Fruit fly (Drosophila melanogaster) whole organism, pupa: ENCODE results near the gene tex.

Experiments
- CG10348 ChIP-seq: fragments of 200-800 bp; sonication (Bioruptor generic); IDR thresholded peaks from 2 replicates; pipeline ENCODE4 v1.3.6; 2022; ENCODE audit warnings: missing biosample characterization, missing genetic modification characterization
- CG12605 ChIP-seq: fragments of 200-800 bp; sonication (Bioruptor generic); IDR thresholded peaks from 2 replicates; pipeline ENCODE4 v1.3.6; 2022; ENCODE audit warnings: missing biosample characterization, missing genetic modification characterization
- CG13204 ChIP-seq: fragments of 200-800 bp; sonication (Bioruptor generic); optimal IDR thresholded peaks from 2 replicates; lab custom pipeline; 2018; ENCODE audit warnings: missing biosample characterization, mild to moderate bottlenecking, missing genetic modification characterization, moderate library complexity
- CG14655 ChIP-seq: fragments of 200-800 bp; sonication (Bioruptor generic); optimal IDR thresholded peaks from 3 replicates; lab custom pipeline; 2017; ENCODE audit warnings: mild to moderate bottlenecking, missing biosample characterization, missing genetic modification reagents, missing genetic modification characterization
- CG15710 ChIP-seq: fragments of 200-800 bp; sonication (Bioruptor generic); optimal IDR thresholded peaks from 2 replicates; lab custom pipeline; 2018; ENCODE audit warnings: missing biosample characterization, mild to moderate bottlenecking, missing genetic modification characterization, moderate library complexity
- CG17806 ChIP-seq: fragments of 200-800 bp; sonication (Bioruptor generic); optimal IDR thresholded peaks from 2 replicates; lab custom pipeline; 2018; ENCODE audit warnings: missing biosample characterization, mild to moderate bottlenecking, missing genetic modification characterization, moderate library complexity
- CG32121 ChIP-seq: fragments of 200-800 bp; sonication (Bioruptor generic); IDR thresholded peaks from 2 replicates; pipeline ENCODE4 v1.3.6; 2022; ENCODE audit warnings: missing biosample characterization, missing genetic modification characterization
- CG34367 ChIP-seq: fragments of 200-800 bp; sonication (Bioruptor generic); optimal IDR thresholded peaks from 2 replicates; lab custom pipeline; 2018; ENCODE audit warnings: missing biosample characterization, mild to moderate bottlenecking, missing genetic modification characterization
- CG4496 ChIP-seq: fragments of 200-800 bp; sonication (Bioruptor generic); IDR thresholded peaks from 3 replicates; pipeline ENCODE4 v1.3.6; 2022; ENCODE audit warnings: missing biosample characterization, missing genetic modification characterization
- CG8159 ChIP-seq: fragments of 200-800 bp; sonication (Bioruptor generic); optimal IDR thresholded peaks from 3 replicates; lab custom pipeline; 2018; ENCODE audit warnings: missing biosample characterization, mild to moderate bottlenecking, missing genetic modification characterization, moderate library complexity
- CG8301 ChIP-seq: fragments of 200-800 bp; sonication (Bioruptor generic); optimal IDR thresholded peaks from 2 replicates; lab custom pipeline; 2018; ENCODE audit warnings: missing biosample characterization, mild to moderate bottlenecking, missing genetic modification characterization
- CG9948 ChIP-seq: fragments of 200-800 bp; sonication (Bioruptor generic); optimal IDR thresholded peaks from 2 replicates; lab custom pipeline; 2018; ENCODE audit warnings: missing biosample characterization, mild to moderate bottlenecking, missing genetic modification characterization, moderate library complexity
- D1 ChIP-seq: fragments of 200-800 bp; sonication (Bioruptor generic); optimal IDR thresholded peaks from 2 replicates; lab custom pipeline; 2018; ENCODE audit warnings: missing biosample characterization, mild to moderate bottlenecking, missing genetic modification characterization, moderate library complexity
- EcR ChIP-seq: fragments of 200-800 bp; sonication (Bioruptor generic); optimal IDR thresholded peaks from 3 replicates; lab custom pipeline; 2019; ENCODE audit warnings: missing biosample characterization, missing genetic modification characterization, mild to moderate bottlenecking, moderate library complexity, missing genetic modification reagents
- Ets98B ChIP-seq: fragments of 200-800 bp; sonication (Bioruptor generic); IDR thresholded peaks from 2 replicates; pipeline ENCODE4 v1.3.6; 2022; ENCODE audit warnings: missing biosample characterization, missing genetic modification characterization
- Pif1A ChIP-seq: fragments of 200-800 bp; sonication (Bioruptor generic); optimal IDR thresholded peaks from 3 replicates; lab custom pipeline; 2016; ENCODE audit warnings: missing biosample characterization, missing genetic modification characterization
- Pif1B ChIP-seq: fragments of 200-800 bp; sonication (Bioruptor generic); optimal IDR thresholded peaks from 3 replicates; lab custom pipeline; 2016; ENCODE audit warnings: missing biosample characterization, missing genetic modification characterization
- Snoo ChIP-seq: fragments of 200-800 bp; sonication (Bioruptor generic); optimal IDR thresholded peaks from 3 replicates; lab custom pipeline; 2017; ENCODE audit warnings: missing biosample characterization, mild to moderate bottlenecking, missing genetic modification characterization, inconsistent platforms
- fd96Ca ChIP-seq: fragments of 200-800 bp; sonication (Bioruptor generic); IDR thresholded peaks from 3 replicates; pipeline ENCODE4 v1.3.6; 2022; ENCODE audit warnings: missing biosample characterization, missing genetic modification characterization
- gl ChIP-seq: fragments of 200-800 bp; sonication (Bioruptor generic); optimal IDR thresholded peaks from 2 replicates; lab custom pipeline; 2018; ENCODE audit warnings: missing biosample characterization, mild to moderate bottlenecking, missing genetic modification characterization
- rn ChIP-seq: fragments of 200-800 bp; sonication (Bioruptor generic); IDR thresholded peaks from 2 replicates; pipeline ENCODE4 v1.3.6; 2022; ENCODE audit warnings: missing biosample characterization, missing genetic modification characterization

tex gene

DNA sequence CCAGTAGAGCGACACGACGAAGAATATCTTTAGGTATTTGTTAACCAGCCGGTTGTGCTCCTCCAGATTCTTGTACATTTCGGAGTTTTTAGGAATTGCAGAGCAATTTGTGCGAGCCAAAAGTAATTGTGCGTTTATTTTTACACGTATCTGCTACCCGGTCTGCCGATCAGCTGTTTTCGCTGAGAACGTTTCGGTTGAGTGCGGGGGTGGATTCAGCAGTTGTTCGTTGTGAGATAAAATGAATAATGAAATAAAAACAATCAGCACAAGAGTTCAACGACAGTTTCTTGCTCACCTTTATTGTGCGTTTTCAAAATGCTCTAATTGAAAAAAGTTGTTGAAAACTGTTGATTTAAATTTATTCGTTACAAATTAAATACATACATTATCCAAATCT lies 4.6 kb downstream of the tex start, which contains the start of gene nac:
TSS of gene nac (minus strand) at position 176 of the 400 bp plus-strand sequence.
- TF ChIP-seq CG32121 = peak; percentile 32; the same call in 1 of the 2 replicates
- TF ChIP-seq CG9948 (tag; lab: Kevin White, UChicago) = no peak
- peak; percentile 37 for TF ChIP-seq D1 (tag; lab: Kevin White, UChicago)
- TF ChIP-seq EcR (GFP tag; lab: Kevin White, UChicago) = peak; percentile 25
- TF ChIP-seq Ets98B (GFP tag; lab: Robert Waterston, UW) = peak; percentile 7; the same call in 1 of the 2 replicates

DNA sequence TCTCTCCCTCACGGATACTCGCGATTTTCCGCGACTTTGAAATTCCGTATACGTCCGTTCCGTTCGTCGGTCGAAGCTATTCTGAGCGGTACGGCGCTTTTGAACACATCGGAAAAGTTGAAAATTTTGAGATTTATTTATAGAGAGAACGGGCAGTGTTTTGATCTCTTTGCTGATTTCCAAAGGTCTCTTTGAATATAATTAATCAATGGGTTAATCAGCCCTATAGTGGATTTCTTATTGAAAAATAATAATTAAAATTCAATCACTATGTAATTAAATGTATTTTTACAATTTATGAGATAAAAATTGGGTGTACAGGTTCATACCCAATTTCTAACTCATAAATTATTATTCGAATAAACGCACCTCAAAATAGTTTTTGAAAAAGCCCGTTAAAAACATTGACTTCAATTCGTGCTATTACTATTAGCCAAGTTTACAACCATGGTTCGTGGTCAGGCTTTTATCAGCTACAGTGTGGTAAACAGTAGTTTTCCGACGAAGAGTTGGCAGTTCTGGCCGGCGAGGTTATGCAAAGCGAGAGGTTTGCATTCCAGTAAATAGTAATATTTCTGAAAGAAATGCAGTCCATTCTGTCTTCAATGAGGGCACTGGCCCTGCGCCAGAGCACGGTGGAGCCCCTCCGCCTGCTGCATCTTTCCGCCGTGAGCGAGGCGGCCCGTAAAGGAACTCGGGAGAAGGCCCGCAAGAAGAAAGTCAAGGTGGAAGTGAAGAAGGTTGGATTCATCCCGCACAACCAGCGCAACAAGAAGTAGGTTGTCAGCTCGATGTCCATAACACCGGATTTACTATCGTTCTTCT lies 7.3 kb downstream of the tex start, which contains the start of the genes CG9626 and mRpL1:
TSS of gene CG9626 (minus strand) at position 51 of the 825 bp plus-strand sequence.
TSS of gene mRpL1 (plus strand) at position 513 of the 825 bp plus-strand sequence.
- TF ChIP-seq CG4496 (GFP tag; lab: Robert Waterston, UW) = peak; percentile 53; the same call in 2 of the 3 replicates
- TF ChIP-seq CG15710 (tag; lab: Kevin White, UChicago) = no peak

dm6 chr3R:8292034-8292433 lies 16.4 kb downstream of the tex start, which contains the start of gene CG31463:
CG31463 (plus strand) TSS chr3R:8292335.
- TF ChIP-seq EcR (GFP tag; lab: Kevin White, UChicago) = no peak
- no peak for TF ChIP-seq fd96Ca (GFP tag; lab: Robert Waterston, UW)
- no peak for TF ChIP-seq CG13204 (GFP tag; lab: Kevin White, UChicago)
- TF ChIP-seq CG34367 = no peak
- no peak for TF ChIP-seq CG9948 (tag; lab: Kevin White, UChicago)

dm6 chr3R:8290940-8291339 lies 17.5 kb downstream of the tex start, which contains the start of gene CG31464:
CG31464 (plus strand) TSS chr3R:8291240.
- no peak for TF ChIP-seq CG8301 (tag; lab: Kevin White, UChicago)
- no peak for TF ChIP-seq rn (GFP tag; lab: Robert Waterston, UW)
- no peak for TF ChIP-seq CG14655 (GFP tag; lab: Kevin White, UChicago)
- no peak for TF ChIP-seq fd96Ca (GFP tag; lab: Robert Waterston, UW)
- TF ChIP-seq CG17806 (tag; lab: Kevin White, UChicago) = no peak
- TF ChIP-seq CG32121 = no peak
- no peak for TF ChIP-seq Ets98B (GFP tag; lab: Robert Waterston, UW)
- TF ChIP-seq CG13204 (GFP tag; lab: Kevin White, UChicago) = no peak
- no peak for TF ChIP-seq EcR (GFP tag; lab: Kevin White, UChicago)
- no peak for TF ChIP-seq CG12605 (GFP tag; lab: Robert Waterston, UW)
- TF ChIP-seq D1 (tag; lab: Kevin White, UChicago) = no peak
- no peak for TF ChIP-seq CG10348 (GFP tag; lab: Robert Waterston, UW)
- no peak for TF ChIP-seq Pif1B
- no peak for TF ChIP-seq CG8159
- TF ChIP-seq Snoo (tag; lab: Kevin White, UChicago) = no peak
- TF ChIP-seq CG4496 (GFP tag; lab: Robert Waterston, UW) = no peak
- TF ChIP-seq CG9948 (tag; lab: Kevin White, UChicago) = no peak
- TF ChIP-seq Pif1A = no peak
- TF ChIP-seq, all 21 proteins: peak for 0

- TF ChIP-seq CG15710 (tag; lab: Kevin White, UChicago) (no peak), CG12605 (GFP tag; lab: Robert Waterston, UW) (no peak), rn (GFP tag; lab: Robert Waterston, UW) (no peak), CG17806 (tag; lab: Kevin White, UChicago) (no peak), CG9948 (tag; lab: Kevin White, UChicago) (no peak), CG13204 (GFP tag; lab: Kevin White, UChicago) (no peak), Pif1A (no peak), CG32121 (no peak), CG4496 (GFP tag; lab: Robert Waterston, UW) (no peak)
These were observed 18.0 kb downstream of the tex start, which contains the start of gene CG11672 for dm6 chr3R:8290478-8290877. CG11672 (minus strand) TSS chr3R:8290578.

DNA sequence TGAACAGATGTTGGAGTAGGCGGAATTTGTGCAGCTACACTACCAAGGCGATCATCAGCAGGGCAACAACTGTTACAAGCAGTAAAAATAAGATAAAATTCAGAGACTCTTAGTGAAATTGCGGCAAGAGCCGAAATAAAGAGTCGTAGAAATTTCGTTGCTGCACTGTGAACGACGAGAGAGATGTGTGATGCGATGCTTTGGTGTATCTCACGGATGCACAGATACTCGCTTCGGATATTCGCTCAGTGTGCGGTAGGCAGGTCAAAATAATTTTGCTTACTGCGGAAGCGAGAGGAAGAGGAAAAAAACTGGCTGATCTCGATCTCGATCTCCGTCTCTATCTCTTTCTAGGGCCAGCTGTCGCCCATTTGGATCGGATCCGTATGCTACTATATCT lies 19.7 kb downstream of the tex start:
- TF ChIP-seq CG10348 (GFP tag; lab: Robert Waterston, UW) (no peak), D1 (tag; lab: Kevin White, UChicago) (no peak), CG12605 (GFP tag; lab: Robert Waterston, UW) (no peak), Pif1A (no peak), CG17806 (tag; lab: Kevin White, UChicago) (no peak), CG9948 (tag; lab: Kevin White, UChicago) (no peak), Ets98B (GFP tag; lab: Robert Waterston, UW) (no peak), CG13204 (GFP tag; lab: Kevin White, UChicago) (no peak), Pif1B (no peak), CG8301 (tag; lab: Kevin White, UChicago) (no peak), CG4496 (GFP tag; lab: Robert Waterston, UW) (no peak), gl (no peak), CG14655 (GFP tag; lab: Kevin White, UChicago) (no peak), fd96Ca (GFP tag; lab: Robert Waterston, UW) (no peak)
